Worm (Caenorhabditis elegans): ENCODE measurements around the gene nhr-222.
"Not testable (repeated sequence)": the region's sequence is repeated elsewhere in the genome, so short reads cannot be mapped to it uniquely, and the experiment has no call there.

nhr-222 gene

ce11 chrV:3575759-3576158 is 32.5 kb upstream of the nhr-222 start, which contains the start of gene grl-27:
Gene grl-27, minus strand, starts transcription at chrV:3575859.
- no peak for TF ChIP-seq T26A8.4 (GFP tag; IDR thresholded peaks at IDR 0.05)

- not testable (repeated sequence) for TF ChIP-seq gei-8 (GFP tag; optimal IDR thresholded peaks at IDR 0.05); hif-1 (tag; optimal IDR thresholded peaks at IDR 0.05); F49E8.2 (tag; optimal IDR thresholded peaks at IDR 0.05; ENCODE audit: borderline replicate concordance)
Observed at ce11 chrV:3572408-3572807, 29.2 kb upstream of the nhr-222 start, which contains the start of gene F40C5.1. Gene F40C5.1, plus strand, starts transcription at chrV:3572708.

ce11 chrV:3570695-3571094 is 27.5 kb upstream of the nhr-222 start, which contains the start of gene F40C5.2:
Gene F40C5.2, plus strand, starts transcription at chrV:3570995.
- TF ChIP-seq nhr-25 (tag; optimal IDR thresholded peaks at IDR 0.05; ENCODE audit: borderline replicate concordance, insufficient read depth); snpc-4 (tag; optimal IDR thresholded peaks at IDR 0.05); php-3 (GFP tag; IDR thresholded peaks at IDR 0.05): not testable (repeated sequence)

- not testable (repeated sequence) for TF ChIP-seq ztf-7 (tag; optimal IDR thresholded peaks at IDR 0.05); duxl-1 (tag; optimal IDR thresholded peaks at IDR 0.05; ENCODE audit: poor library complexity); mxl-2 (GFP tag; conservative IDR thresholded peaks at IDR 0.05)
Observed at ce11 chrV:3564335-3564734, 21.1 kb upstream of the nhr-222 start, which contains the start of gene T24A6.17. Gene T24A6.17, minus strand, starts transcription at chrV:3564435.

ce11 chrV:3562824-3563223 is 19.6 kb upstream of the nhr-222 start, which contains the start of gene T24A6.16:
Gene T24A6.16, minus strand, starts transcription at chrV:3562924.
- not testable (repeated sequence) for TF ChIP-seq F49E8.2 (tag; optimal IDR thresholded peaks at IDR 0.05; ENCODE audit: borderline replicate concordance); sdz-12 (GFP tag; optimal IDR thresholded peaks at IDR 0.05); dmd-8 (GFP tag; IDR thresholded peaks at IDR 0.05)

ce11 chrV:3559704-3560103 is 16.5 kb upstream of the nhr-222 start:
- peak; percentile 58; the same call in 1 of the 2 replicates for TF ChIP-seq set-16 (GFP tag; IDR thresholded peaks at IDR 0.05)

- not testable (repeated sequence) for TF ChIP-seq zfp-3 (GFP tag; conservative IDR thresholded peaks at IDR 0.05); egl-27 (tag; optimal IDR thresholded peaks at IDR 0.05); dmd-8 (GFP tag; IDR thresholded peaks at IDR 0.05)
Observed at ce11 chrV:3558744-3559143, 15.5 kb upstream of the nhr-222 start, which contains the start of gene T24A6.1. Gene T24A6.1, plus strand, starts transcription at chrV:3559044.

ce11 chrV:3557422-3557821 is 14.2 kb upstream of the nhr-222 start, which contains the start of gene grl-31:
Gene grl-31, minus strand, starts transcription at chrV:3557778.
- TF ChIP-seq lin-39 (tag; optimal IDR thresholded peaks at IDR 0.05): no peak
- TF ChIP-seq lim-7 (GFP tag; IDR thresholded peaks at IDR 0.05): peak; percentile 21; the same call in 1 of the 2 replicates
- peak; percentile 51 for TF ChIP-seq set-16 (GFP tag; IDR thresholded peaks at IDR 0.05)

- no peak for TF ChIP-seq mdt-29 (GFP tag; IDR thresholded peaks at IDR 0.05)
- TF ChIP-seq mes-2 (tag; optimal IDR thresholded peaks at IDR 0.05; ENCODE audit: poor library complexity, severe bottlenecking): no peak
- TF ChIP-seq F37D6.2 (tag; optimal IDR thresholded peaks at IDR 0.05): no peak
- TF ChIP-seq dmd-6 (GFP tag; IDR thresholded peaks at IDR 0.05): no peak
- TF ChIP-seq zfp-3 (GFP tag; conservative IDR thresholded peaks at IDR 0.05): no peak
- no peak for TF ChIP-seq ctbp-1 (GFP tag; IDR thresholded peaks at IDR 0.05)
- TF ChIP-seq F10B5.3 (tag; optimal IDR thresholded peaks at IDR 0.05): no peak
- TF ChIP-seq arid-1 (GFP tag; conservative IDR thresholded peaks at IDR 0.05): no peak
- no peak for TF ChIP-seq F26F4.8 (GFP tag; conservative IDR thresholded peaks at IDR 0.05)
- no peak for TF ChIP-seq jun-1 (tag; optimal IDR thresholded peaks at IDR 0.05)
- no peak for TF ChIP-seq ceh-44 (GFP tag; IDR thresholded peaks at IDR 0.05)
Observed at ce11 chrV:3555986-3556385, 12.7 kb upstream of the nhr-222 start, which contains the start of gene grl-30. Gene grl-30, plus strand, starts transcription at chrV:3556286.

Data from whole organism, L4 larva.